Worm (Caenorhabditis elegans): ENCODE results near the gene mrps-22.

mrps-22 gene

DNA sequence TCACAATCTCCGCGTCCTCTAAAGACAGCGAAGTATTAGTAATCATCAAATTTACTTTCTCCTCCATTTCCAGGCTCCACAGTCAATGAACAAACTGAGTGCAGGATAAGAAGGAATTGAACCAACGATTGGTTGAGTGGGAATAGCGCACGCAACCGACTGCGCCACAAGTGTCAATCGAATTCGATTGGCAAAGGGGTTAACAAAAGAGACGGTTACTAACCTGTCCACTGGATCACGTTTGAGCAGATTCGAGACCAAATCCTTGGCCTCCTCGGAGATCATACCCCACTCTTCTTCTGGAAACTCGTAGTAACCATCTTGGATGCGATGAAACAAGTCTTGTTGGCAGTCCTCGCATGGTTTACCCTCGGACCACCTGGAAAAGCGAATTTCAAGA lies 37.2 kb upstream of the mrps-22 start (continued):
- TF ChIP-seq madf-8 (GFP tag; conservative IDR thresholded peaks at IDR 0.05) (no peak; the same call in 1 of the 2 replicates), F37B4.10 (GFP tag; IDR thresholded peaks at IDR 0.05) (no peak), C06A6.2 (GFP tag; conservative IDR thresholded peaks at IDR 0.05) (no peak), sea-2 (GFP tag; IDR thresholded peaks at IDR 0.05) (no peak), bed-1 (GFP tag; IDR thresholded peaks at IDR 0.05) (no peak), efl-1 (GFP tag; optimal IDR thresholded peaks at IDR 0.05) (no peak), akir-1 (GFP tag; optimal IDR thresholded peaks at IDR 0.05) (no peak), lir-1 (GFP tag; conservative IDR thresholded peaks at IDR 0.05) (no peak), snpc-3.4 (tag; optimal IDR thresholded peaks at IDR 0.05) (no peak), Y56A3A.18 (GFP tag; IDR thresholded peaks at IDR 0.05) (peak; percentile 10; the same call in 1 of the 2 replicates), nfyb-1 (GFP tag; IDR thresholded peaks at IDR 0.05) (no peak), B0336.3 (GFP tag; IDR thresholded peaks at IDR 0.05) (no peak; the same call in 1 of the 2 replicates), cebp-2 (GFP tag; IDR thresholded peaks at IDR 0.05) (0 out of 2 replicates have a peak, but pooled peaks have one; percentile 3), zim-3 (tag; optimal IDR thresholded peaks at IDR 0.05) (no peak), somi-1 (GFP tag; optimal IDR thresholded peaks at IDR 0.05) (no peak), rec-8 (tag; optimal IDR thresholded peaks at IDR 0.05) (no peak), sdz-38 (tag; optimal IDR thresholded peaks at IDR 0.05) (no peak), ztf-3 (GFP tag; optimal IDR thresholded peaks at IDR 0.05) (no peak), F57A8.1 (GFP tag; optimal IDR thresholded peaks at IDR 0.05) (no peak), dpff-1 (tag; optimal IDR thresholded peaks at IDR 0.05) (no peak), mxl-1 (tag; optimal IDR thresholded peaks at IDR 0.05) (no peak), B0019.2 (GFP tag; conservative IDR thresholded peaks at IDR 0.05) (no peak), rcor-1 (GFP tag; IDR thresholded peaks at IDR 0.05) (no peak), let-607 (tag; optimal IDR thresholded peaks at IDR 0.05) (peak in 1 of 2 experiments; percentile 2), F52B5.7 (tag; optimal IDR thresholded peaks at IDR 0.05) (no peak), xnd-1 (tag; optimal IDR thresholded peaks at IDR 0.05) (no peak), aptf-2 (GFP tag; conservative IDR thresholded peaks at IDR 0.05) (no peak), hmg-1.2 (GFP tag; IDR thresholded peaks at IDR 0.05) (0 out of 2 replicates have a peak, but pooled peaks have one; percentile 20), dpl-1 (GFP tag; optimal IDR thresholded peaks at IDR 0.05) (no peak), Y95B8A.8 (GFP tag; IDR thresholded peaks at IDR 0.05) (no peak), snpc-1.3 (tag; optimal IDR thresholded peaks at IDR 0.05; ENCODE audit: insufficient read depth) (peak; percentile 40), tlf-1 (GFP tag; optimal IDR thresholded peaks at IDR 0.05) (no peak), die-1 (tag; optimal IDR thresholded peaks at IDR 0.05) (peak; percentile 1), bed-2 (GFP tag; IDR thresholded peaks at IDR 0.05) (no peak), ccch-3 (GFP tag; optimal IDR thresholded peaks at IDR 0.05) (no peak), athp-1 (tag; optimal IDR thresholded peaks at IDR 0.05) (no peak), ceh-40 (GFP tag; IDR thresholded peaks at IDR 0.05) (no peak), mcd-1 (GFP tag; IDR thresholded peaks at IDR 0.05) (no peak), D2030.7 (GFP tag; IDR thresholded peaks at IDR 0.05) (no peak; the same call in 1 of the 2 replicates), gei-17 (GFP tag; optimal IDR thresholded peaks at IDR 0.05) (no peak), rpc-1 (optimal IDR thresholded peaks at IDR 0.05) (peak; percentile 50), rpc-1 (tag; optimal IDR thresholded peaks at IDR 0.05) (peak; percentile 78), ztf-22 (GFP tag; optimal IDR thresholded peaks at IDR 0.05) (no peak), repo-1 (tag; optimal IDR thresholded peaks at IDR 0.05) (no peak), F33H1.4 (GFP tag; IDR thresholded peaks at IDR 0.05) (0 out of 2 replicates have a peak, but pooled peaks have one; percentile 7), zfh-2 (GFP tag; conservative IDR thresholded peaks at IDR 0.05) (no peak), lin-35 (GFP tag; optimal IDR thresholded peaks at IDR 0.05) (peak in 1 of 3 experiments; percentile 43), hlh-12 (tag; optimal IDR thresholded peaks at IDR 0.05) (no peak), ets-4 (GFP tag; optimal IDR thresholded peaks at IDR 0.05) (no peak)

Measured in whole organism, young adult.